Fruit fly (Drosophila melanogaster) whole organism, adult: ENCODE results near the gene Art9.

Experiments
- CG11617 ChIP-seq: fragments of 200-800 bp; sonication (Bioruptor generic); optimal IDR thresholded peaks from 2 replicates; lab custom pipeline; 2017; ENCODE audit warnings: mild to moderate bottlenecking, missing biosample characterization, missing genetic modification reagents, missing genetic modification characterization
- CG12768 ChIP-seq: fragments of 200-800 bp; sonication (Bioruptor generic); optimal IDR thresholded peaks from 2 replicates; lab custom pipeline; 2017; ENCODE audit warnings: missing biosample characterization, missing genetic modification characterization, mild to moderate bottlenecking, moderate library complexity, missing genetic modification reagents
- CG14711 ChIP-seq: fragments of 200-800 bp; sonication (Bioruptor generic); optimal IDR thresholded peaks from 2 replicates; lab custom pipeline; 2018; ENCODE audit warnings: missing biosample characterization, mild to moderate bottlenecking, missing genetic modification characterization, moderate library complexity
- CG1620 ChIP-seq: fragments of 200-800 bp; sonication (Bioruptor generic); optimal IDR thresholded peaks from 2 replicates; lab custom pipeline; 2016; ENCODE audit warnings: missing biosample characterization, missing genetic modification characterization
- CG33017 ChIP-seq: fragments of 200-800 bp; sonication (Bioruptor generic); optimal IDR thresholded peaks from 2 replicates; lab custom pipeline; 2018; ENCODE audit warnings: missing biosample characterization, mild to moderate bottlenecking, missing genetic modification characterization, moderate library complexity
- CG5204 ChIP-seq: fragments of 200-800 bp; sonication (Bioruptor generic); optimal IDR thresholded peaks from 2 replicates; lab custom pipeline; 2016; ENCODE audit warnings: missing biosample characterization, missing genetic modification characterization
- CG7045 ChIP-seq: fragments of 200-800 bp; sonication (Bioruptor generic); optimal IDR thresholded peaks from 2 replicates; lab custom pipeline; 2017; ENCODE audit warnings: missing biosample characterization, mild to moderate bottlenecking, missing genetic modification characterization
- CG7101 ChIP-seq: fragments of 200-800 bp; sonication (Bioruptor generic); optimal IDR thresholded peaks from 2 replicates; lab custom pipeline; 2018; ENCODE audit warnings: missing biosample characterization, mild to moderate bottlenecking, missing genetic modification characterization, moderate library complexity
- Clk ChIP-seq: fragments of 200-800 bp; sonication (Bioruptor generic); optimal IDR thresholded peaks from 2 replicates; lab custom pipeline; 2017; ENCODE audit warnings: missing biosample characterization, missing genetic modification characterization
- Crg-1 ChIP-seq: fragments of 200-800 bp; sonication (Bioruptor generic); optimal IDR thresholded peaks from 2 replicates; lab custom pipeline; 2016; ENCODE audit warnings: missing biosample characterization, missing genetic modification characterization
- Hr96 ChIP-seq: fragments of 200-800 bp; sonication (Bioruptor generic); optimal IDR thresholded peaks from 2 replicates; lab custom pipeline; 2016; ENCODE audit warnings: missing biosample characterization, missing genetic modification characterization
- Mnt ChIP-seq: fragments of 200-800 bp; sonication (Bioruptor generic); optimal IDR thresholded peaks from 2 replicates; lab custom pipeline; 2016; ENCODE audit warnings: missing biosample characterization, mild to moderate bottlenecking, missing genetic modification characterization
- bab1 ChIP-seq: fragments of 200-800 bp; sonication (Bioruptor generic); optimal IDR thresholded peaks from 3 replicates; lab custom pipeline; 2019; ENCODE audit warnings: missing biosample characterization, mild to moderate bottlenecking, missing genetic modification characterization, moderate library complexity
- cic ChIP-seq: fragments of 200-800 bp; sonication (Bioruptor generic); optimal IDR thresholded peaks from 2 replicates; lab custom pipeline; 2017; ENCODE audit warnings: missing biosample characterization, mild to moderate bottlenecking, missing genetic modification characterization, moderate library complexity
- cnc ChIP-seq, 2 experiments: fragments of >200 bp; optimal IDR thresholded peaks; 2 replicates each; lab custom pipeline; 2017
- kay ChIP-seq: fragments of 200-800 bp; sonication (Bioruptor generic); peaks from one replicate; lab custom pipeline; 2016; ENCODE audit warnings: missing biosample characterization, missing genetic modification characterization, borderline replicate concordance
- ovo ChIP-seq: fragments of 200-800 bp; sonication (Bioruptor generic); optimal IDR thresholded peaks from 2 replicates; lab custom pipeline; 2016; ENCODE audit warnings: missing biosample characterization, missing genetic modification characterization
- pad ChIP-seq: fragments of 200-800 bp; sonication (Bioruptor generic); optimal IDR thresholded peaks from 3 replicates; lab custom pipeline; 2017; ENCODE audit warnings: missing biosample characterization, missing genetic modification characterization, mild to moderate bottlenecking, moderate library complexity, missing genetic modification reagents
- tj ChIP-seq: fragments of 200-800 bp; sonication (Bioruptor generic); optimal IDR thresholded peaks from 3 replicates; lab custom pipeline; 2017; ENCODE audit warnings: missing biosample characterization, mild to moderate bottlenecking, missing genetic modification characterization, moderate library complexity
- toe ChIP-seq: fragments of 200-800 bp; sonication (Bioruptor generic); optimal IDR thresholded peaks from 2 replicates; lab custom pipeline; 2016; ENCODE audit warnings: missing biosample characterization, missing genetic modification characterization

Art9 gene

DNA sequence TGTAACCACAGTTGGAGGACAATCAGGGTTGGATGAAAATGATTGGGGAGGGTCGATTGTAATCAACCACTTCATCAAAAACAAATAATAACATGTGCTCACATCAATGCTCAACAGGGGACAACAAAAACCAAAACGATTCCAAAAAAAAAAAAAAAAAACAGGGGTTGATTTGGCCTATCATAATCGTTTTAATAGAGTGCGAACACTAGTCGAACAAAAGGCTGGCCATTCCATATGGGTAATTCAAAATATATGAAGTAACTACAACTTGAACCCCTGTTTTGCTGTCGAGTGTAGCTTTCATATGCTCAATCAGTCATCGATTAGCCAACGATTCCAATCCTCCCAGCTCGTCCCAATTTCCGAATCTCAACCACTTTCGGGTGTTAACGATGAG, 4.2 kb upstream of the Art9 start:
- TF ChIP-seq ovo (GFP tag; lab: Kevin White, UChicago) (no peak), pad (GFP tag; lab: Kevin White, UChicago) (no peak), CG14711 (tag; lab: Kevin White, UChicago) (no peak), tj (GFP tag; lab: Kevin White, UChicago) (no peak), Mnt (GFP tag; lab: Kevin White, UChicago) (no peak), Hr96 (GFP tag; lab: Kevin White, UChicago) (no peak), Crg-1 (GFP tag; lab: Kevin White, UChicago) (no peak), CG1620 (GFP tag; lab: Kevin White, UChicago) (no peak), CG7101 (tag; lab: Kevin White, UChicago) (no peak), cnc (optimal IDR thresholded peaks at IDR 0.05; lab: Kevin White, UChicago) (no peak), toe (GFP tag; lab: Kevin White, UChicago) (no peak), CG7045 (no peak), CG12768 (GFP tag; lab: Kevin White, UChicago) (no peak), CG33017 (no peak), kay (GFP tag; lab: Kevin White, UChicago) (no peak), cic (GFP tag; lab: Kevin White, UChicago) (no peak), bab1 (no peak), CG5204 (GFP tag; lab: Kevin White, UChicago) (no peak)

DNA sequence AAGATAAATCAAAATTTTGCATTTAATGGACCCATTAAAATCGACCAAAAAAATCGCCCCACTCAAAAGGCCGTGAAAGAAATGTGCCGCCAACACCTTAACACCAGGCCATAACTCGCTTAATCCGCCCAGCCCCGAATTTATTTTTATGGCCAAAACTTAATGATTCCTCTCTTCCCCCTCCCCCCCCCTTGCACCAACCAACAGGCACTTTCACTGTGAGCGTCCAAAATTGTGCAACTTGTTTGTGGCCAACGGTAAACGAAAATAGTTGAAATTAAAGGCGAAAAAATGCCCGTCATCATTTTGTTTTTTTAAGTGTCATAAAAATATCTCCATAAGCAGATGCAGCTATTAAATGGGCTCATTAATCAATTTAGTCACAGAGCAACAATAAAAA, 2.9 kb upstream of the Art9 start:
- no peak for TF ChIP-seq CG7101 (tag; lab: Kevin White, UChicago)
- TF ChIP-seq CG33017 = no peak
- no peak for TF ChIP-seq CG7045
- TF ChIP-seq toe (GFP tag; lab: Kevin White, UChicago) = no peak
- TF ChIP-seq cic (GFP tag; lab: Kevin White, UChicago) = no peak

DNA sequence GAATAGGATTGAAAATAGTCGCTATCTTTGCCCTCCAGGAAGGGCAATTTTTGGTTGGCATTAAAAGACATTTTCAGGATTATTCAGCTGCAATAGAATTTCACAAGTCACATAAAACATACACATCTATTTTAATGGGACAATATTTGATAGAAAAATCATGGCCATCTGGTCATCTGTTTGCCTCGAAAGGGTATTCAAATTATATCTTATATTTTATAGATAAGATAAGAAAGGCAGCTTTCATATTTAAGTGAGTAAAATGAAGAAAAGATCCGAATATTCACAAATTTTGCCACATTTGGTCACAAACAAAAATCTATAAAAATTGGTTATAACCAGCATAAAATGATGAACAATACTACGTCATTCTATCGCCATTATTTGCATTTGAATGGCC, 2.5 kb upstream of the Art9 start, which contains the start of gene Art6:
TSS of gene Art6 (minus strand) at position 101 of the 400 bp plus-strand sequence.
- TF ChIP-seq CG7101 (tag; lab: Kevin White, UChicago) (no peak), bab1 (no peak), cnc (optimal IDR thresholded peaks at IDR 0.05; lab: Kevin White, UChicago) (no peak), Hr96 (GFP tag; lab: Kevin White, UChicago) (no peak), CG14711 (tag; lab: Kevin White, UChicago) (no peak), Crg-1 (GFP tag; lab: Kevin White, UChicago) (no peak), ovo (GFP tag; lab: Kevin White, UChicago) (no peak), CG5204 (GFP tag; lab: Kevin White, UChicago) (no peak), toe (GFP tag; lab: Kevin White, UChicago) (no peak), kay (GFP tag; lab: Kevin White, UChicago) (no peak), Mnt (GFP tag; lab: Kevin White, UChicago) (no peak), CG12768 (GFP tag; lab: Kevin White, UChicago) (no peak), pad (GFP tag; lab: Kevin White, UChicago) (no peak), Clk (GFP tag; lab: Kevin White, UChicago) (no peak)

DNA sequence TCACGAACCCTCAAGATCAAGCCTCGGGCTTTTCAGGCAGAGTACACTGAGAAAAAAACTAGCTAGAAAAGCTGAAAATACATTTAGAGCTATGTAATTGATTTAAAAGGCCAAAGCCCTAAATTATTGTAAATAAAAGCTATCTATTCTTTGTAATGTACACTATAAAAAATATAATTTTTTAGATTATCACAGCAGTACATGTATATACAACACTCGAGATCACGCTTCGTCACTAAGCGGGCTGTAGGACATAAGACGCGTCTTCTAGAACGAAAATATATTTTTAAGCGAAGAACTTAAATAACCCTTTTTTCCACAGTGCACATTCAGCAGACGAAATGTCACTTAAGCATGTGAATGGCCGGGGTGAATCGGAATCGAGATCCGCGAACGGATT, 1.9 kb downstream of the Art9 start:
- TF ChIP-seq pad (GFP tag; lab: Kevin White, UChicago) (no peak), ovo (GFP tag; lab: Kevin White, UChicago) (no peak), CG7101 (tag; lab: Kevin White, UChicago) (no peak), tj (GFP tag; lab: Kevin White, UChicago) (no peak), CG1620 (GFP tag; lab: Kevin White, UChicago) (no peak), Mnt (GFP tag; lab: Kevin White, UChicago) (no peak), CG12768 (GFP tag; lab: Kevin White, UChicago) (no peak), Crg-1 (GFP tag; lab: Kevin White, UChicago) (no peak), Clk (GFP tag; lab: Kevin White, UChicago) (no peak), CG33017 (no peak), CG7045 (no peak), cnc (optimal IDR thresholded peaks at IDR 0.05; lab: Kevin White, UChicago) (no peak), cic (GFP tag; lab: Kevin White, UChicago) (no peak), CG11617 (GFP tag; lab: Kevin White, UChicago) (no peak), Hr96 (GFP tag; lab: Kevin White, UChicago) (no peak), kay (GFP tag; lab: Kevin White, UChicago) (no peak), CG5204 (GFP tag; lab: Kevin White, UChicago) (no peak)

DNA sequence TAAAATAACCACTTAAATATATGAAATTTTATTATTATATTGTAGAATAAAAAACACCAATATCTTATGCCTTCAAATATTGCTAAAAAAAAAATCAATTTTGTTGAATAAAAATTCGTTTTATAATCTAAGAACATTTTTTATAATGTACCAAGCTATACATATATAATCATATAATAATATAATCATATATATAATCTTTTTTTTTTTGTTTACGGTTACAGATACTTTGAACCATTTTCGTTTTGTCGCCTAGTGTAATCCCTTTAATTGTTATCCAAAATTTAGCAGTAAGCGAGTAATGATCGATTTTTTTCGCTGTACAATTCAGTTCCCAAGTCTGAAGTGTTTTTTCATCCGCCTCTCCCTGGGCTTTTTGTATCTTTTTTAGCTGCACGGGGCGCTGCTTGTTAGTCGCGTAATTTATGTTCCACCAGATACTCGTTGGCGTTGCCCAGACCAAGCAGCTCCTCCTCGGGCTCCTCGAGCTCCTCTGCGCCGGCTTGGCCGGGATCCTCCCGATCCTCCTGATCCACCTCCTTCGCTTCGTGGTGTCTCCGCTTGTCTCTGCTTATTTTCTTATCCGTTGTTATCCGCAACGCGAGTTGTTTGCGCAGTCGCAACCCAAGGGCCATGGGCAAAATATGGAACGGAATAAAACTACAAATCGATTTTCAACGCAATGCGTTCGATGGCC, 3.8 kb downstream of the Art9 start:
- TF ChIP-seq CG7101 (tag; lab: Kevin White, UChicago) = no peak
- no peak for TF ChIP-seq Crg-1 (GFP tag; lab: Kevin White, UChicago)
- no peak for TF ChIP-seq CG1620 (GFP tag; lab: Kevin White, UChicago)
- no peak for TF ChIP-seq CG33017
- TF ChIP-seq CG7045 = no peak
- no peak for TF ChIP-seq ovo (GFP tag; lab: Kevin White, UChicago)
- TF ChIP-seq cic (GFP tag; lab: Kevin White, UChicago) = no peak
- no peak for TF ChIP-seq tj (GFP tag; lab: Kevin White, UChicago)

DNA sequence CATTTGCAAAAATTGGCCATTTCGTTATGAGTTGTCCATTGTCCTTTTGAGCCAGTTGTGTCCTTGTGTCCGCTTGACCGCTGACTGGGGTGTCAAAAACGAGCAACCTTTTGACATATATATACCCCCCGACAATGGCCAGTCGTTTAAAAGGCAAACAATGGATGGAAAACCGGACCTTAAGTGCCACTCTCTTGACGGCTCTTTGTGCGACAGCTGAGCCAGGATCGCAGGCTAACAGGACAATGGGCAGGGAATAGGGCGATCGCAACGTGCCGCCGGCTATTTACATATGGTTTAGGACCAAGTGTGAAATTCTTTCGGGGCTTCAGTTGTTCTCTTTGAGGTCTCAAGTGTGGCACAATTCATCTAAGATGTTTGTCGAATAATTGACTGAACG, 7.0 kb downstream of the Art9 start:
- TF ChIP-seq CG12768 (GFP tag; lab: Kevin White, UChicago) = no peak
- no peak for TF ChIP-seq ovo (GFP tag; lab: Kevin White, UChicago)
- TF ChIP-seq toe (GFP tag; lab: Kevin White, UChicago) = no peak
- TF ChIP-seq Hr96 (GFP tag; lab: Kevin White, UChicago) = no peak
- TF ChIP-seq CG7101 (tag; lab: Kevin White, UChicago) = no peak
- no peak for TF ChIP-seq cnc (optimal IDR thresholded peaks at IDR 0.05; lab: Kevin White, UChicago)
- no peak for TF ChIP-seq Crg-1 (GFP tag; lab: Kevin White, UChicago)
- TF ChIP-seq CG11617 (GFP tag; lab: Kevin White, UChicago) = no peak
- TF ChIP-seq CG1620 (GFP tag; lab: Kevin White, UChicago) = no peak
- no peak for TF ChIP-seq cic (GFP tag; lab: Kevin White, UChicago)
- no peak for TF ChIP-seq Clk (GFP tag; lab: Kevin White, UChicago)
- TF ChIP-seq CG14711 (tag; lab: Kevin White, UChicago) = no peak
- TF ChIP-seq Mnt (GFP tag; lab: Kevin White, UChicago) = no peak
- no peak for TF ChIP-seq CG7045
- TF ChIP-seq tj (GFP tag; lab: Kevin White, UChicago) = no peak
- TF ChIP-seq kay (GFP tag; lab: Kevin White, UChicago) = no peak
- TF ChIP-seq bab1 = no peak
- TF ChIP-seq CG33017 = no peak
